Worm (Caenorhabditis elegans) whole organism, L2 larva: ENCODE results near the gene srt-41.

Experiments
- ama-1 ChIP-seq: fragments of 150-350 bp; optimal IDR thresholded peaks from 2 replicates; lab custom pipeline; 2018; ENCODE audit warnings: inconsistent platforms
- egl-27 ChIP-seq: sonication (generic microtip); optimal IDR thresholded peaks from 3 replicates; lab custom pipeline; 2017; ENCODE audit warnings: missing biosample characterization, missing genetic modification reagents, missing genetic modification characterization
- lsy-2 ChIP-seq, 2 experiments: fragments of 150-350 bp in 1 of 2; sonication (generic microtip) in 1 of 2; optimal IDR thresholded peaks; 2 replicates each; lab custom pipeline; 2014 to 2017; ENCODE audit warnings: missing biosample characterization in 2 of 2, missing genetic modification characterization in 2 of 2

ce11 chrV:1845977-1846376, 43.0 kb upstream of the srt-41 start, which contains the start of gene T10B5.7:
- TF ChIP-seq ama-1 (lab: Kevin White, UChicago) (no peak), lsy-2 (tag; optimal IDR thresholded peaks at IDR 0.05; lab: Kevin White, UChicago) (no peak), egl-27 (tag; lab: Kevin White, UChicago) (no peak)
